Fruit fly (Drosophila melanogaster): ENCODE data around the gene CG31704.

The CG31704 gene

DNA sequence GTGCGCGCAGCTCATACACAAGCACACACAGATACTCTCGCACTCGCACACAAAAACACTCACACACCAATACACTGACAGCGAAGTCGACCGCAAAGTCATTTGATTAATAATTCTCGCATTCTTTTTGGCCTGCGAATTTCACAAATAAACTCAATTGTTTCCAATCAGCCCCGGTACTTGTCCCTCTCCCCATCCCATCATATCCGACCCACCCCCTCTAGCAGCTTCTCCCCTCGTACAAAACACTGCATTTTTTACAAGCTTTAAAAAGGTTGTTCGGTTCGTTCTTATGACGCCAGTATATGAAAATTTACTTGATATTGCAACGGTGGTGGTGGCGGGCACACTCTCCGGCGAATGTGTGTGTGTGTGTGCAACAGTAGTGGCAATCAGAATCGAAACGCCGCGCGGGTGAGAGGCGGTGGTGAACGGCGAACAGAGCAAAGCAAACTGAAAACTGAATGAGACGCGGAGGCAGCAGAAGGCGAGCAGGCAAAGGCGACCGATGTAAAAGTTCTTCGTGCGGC is 32.7 kb upstream of the CG31704 start (continued):
- TF ChIP-seq yki (optimal IDR thresholded peaks at IDR 0.05), result no peak
- no peak for TF ChIP-seq CG17829 (tag; optimal IDR thresholded peaks at IDR 0.05)
- no peak for TF ChIP-seq CG14441 (GFP tag; IDR thresholded peaks at IDR 0.05)
- no peak for TF ChIP-seq CG9437 (GFP tag; optimal IDR thresholded peaks at IDR 0.05)
- no peak for TF ChIP-seq CkIIα-i1 (GFP tag; IDR thresholded peaks at IDR 0.05)
- TF ChIP-seq mld (GFP tag; IDR thresholded peaks at IDR 0.05; ENCODE audit: partially characterized antibody), result no peak
- TF ChIP-seq Atf6 (GFP tag; IDR thresholded peaks at IDR 0.05), result peak; percentile 37; the same call in 1 of the 2 replicates
- no peak for TF ChIP-seq CG5953 (GFP tag; IDR thresholded peaks at IDR 0.05)
- peak; percentile 34 for TF ChIP-seq her (GFP tag; optimal IDR thresholded peaks at IDR 0.05)
- no peak for TF ChIP-seq ssp (GFP tag; IDR thresholded peaks at IDR 0.05)
- no peak for TF ChIP-seq Ravus (GFP tag; IDR thresholded peaks at IDR 0.05)
- TF ChIP-seq luna (GFP tag; optimal IDR thresholded peaks at IDR 0.05), result no peak
- no peak; the same call in 1 of the 2 replicates for TF ChIP-seq ranshi (GFP tag; IDR thresholded peaks at IDR 0.05)
- no peak for TF ChIP-seq btn (GFP tag; optimal IDR thresholded peaks at IDR 0.05)
- TF ChIP-seq CG6272 (GFP tag; IDR thresholded peaks at IDR 0.05), result 0 out of 2 replicates have a peak, but pooled peaks have one; percentile 15
- no peak for TF ChIP-seq CG17361 (GFP tag; IDR thresholded peaks at IDR 0.05)
- peak; percentile 99 for TF ChIP-seq Deaf1 (tag; optimal IDR thresholded peaks at IDR 0.05)
- peak; percentile 14 for TF ChIP-seq CG8924 (tag; optimal IDR thresholded peaks at IDR 0.05)
- TF ChIP-seq Dll (GFP tag; IDR thresholded peaks at IDR 0.05; ENCODE audit: partially characterized antibody), result no peak
- TF ChIP-seq CG14860 (GFP tag; IDR thresholded peaks at IDR 0.05; ENCODE audit: partially characterized antibody), result no peak
- TF ChIP-seq CG2199 (GFP tag; IDR thresholded peaks at IDR 0.05), result 0 out of 3 replicates have a peak, but pooled peaks have one; percentile 74
- TF ChIP-seq tna (GFP tag; IDR thresholded peaks at IDR 0.05; ENCODE audit: partially characterized antibody), result no peak
- no peak for TF ChIP-seq en (GFP tag; optimal IDR thresholded peaks at IDR 0.05)
- peak; percentile 68 for TF ChIP-seq NFAT (GFP tag; IDR thresholded peaks at IDR 0.05)
- TF ChIP-seq jing (GFP tag; optimal IDR thresholded peaks at IDR 0.05), result no peak
- peak; percentile 88 for TF ChIP-seq CG12769 (tag; optimal IDR thresholded peaks at IDR 0.05)
- no peak for TF ChIP-seq CG3847 (GFP tag; IDR thresholded peaks at IDR 0.05)
- no peak for TF ChIP-seq Ada2b (GFP tag; IDR thresholded peaks at IDR 0.05)
- peak; percentile 37 for TF ChIP-seq exex (tag; optimal IDR thresholded peaks at IDR 0.05)
- TF ChIP-seq CG2678 (tag; optimal IDR thresholded peaks at IDR 0.05), result no peak
- TF ChIP-seq Xbp1 (GFP tag; optimal IDR thresholded peaks at IDR 0.05), result no peak
- no peak for TF ChIP-seq pnt (GFP tag; optimal IDR thresholded peaks at IDR 0.05)
- TF ChIP-seq ac (GFP tag; optimal IDR thresholded peaks at IDR 0.05), result no peak
- TF ChIP-seq sima (GFP tag; optimal IDR thresholded peaks at IDR 0.05), result no peak
- TF ChIP-seq ems (GFP tag; optimal IDR thresholded peaks at IDR 0.05), result peak; percentile 10
- no peak for TF ChIP-seq Blimp-1 (GFP tag; optimal IDR thresholded peaks at IDR 0.05)
- no peak for TF ChIP-seq pita (GFP tag; optimal IDR thresholded peaks at IDR 0.05)
- 0 out of 3 replicates have a peak, but pooled peaks have one; percentile 32 for TF ChIP-seq CG11695 (GFP tag; IDR thresholded peaks at IDR 0.05)
- TF ChIP-seq CG11247 (GFP tag; IDR thresholded peaks at IDR 0.05), result 0 out of 2 replicates have a peak, but pooled peaks have one; percentile 10
- TF ChIP-seq ab (GFP tag; optimal IDR thresholded peaks at IDR 0.05), result no peak
- peak; percentile 53 for TF ChIP-seq pb (GFP tag; optimal IDR thresholded peaks at IDR 0.05)
- no peak for TF ChIP-seq Hsf (GFP tag; optimal IDR thresholded peaks at IDR 0.05)
- no peak for TF ChIP-seq CG17186 (GFP tag; optimal IDR thresholded peaks at IDR 0.05)
- TF ChIP-seq CG10565 (GFP tag; optimal IDR thresholded peaks at IDR 0.05), result no peak
- no peak for TF ChIP-seq Atf-2 (GFP tag; optimal IDR thresholded peaks at IDR 0.05)
- TF ChIP-seq CG4730 (GFP tag; IDR thresholded peaks at IDR 0.05), result no peak
- TF ChIP-seq CG9727 (GFP tag; optimal IDR thresholded peaks at IDR 0.05), result no peak
- TF ChIP-seq CG11085 (GFP tag; IDR thresholded peaks at IDR 0.05), result no peak
- peak; percentile 98 for TF ChIP-seq chinmo (GFP tag; IDR thresholded peaks at IDR 0.05; ENCODE audit: partially characterized antibody)
- TF ChIP-seq Hmx (GFP tag; optimal IDR thresholded peaks at IDR 0.05), result no peak
- TF ChIP-seq pros (GFP tag; optimal IDR thresholded peaks at IDR 0.05), result peak; percentile 93
- TF ChIP-seq CG1792 (GFP tag; optimal IDR thresholded peaks at IDR 0.05), result no peak
